Worm (Caenorhabditis elegans) whole organism, L4 larva: ENCODE measurements around the gene F56F11.4.

ENCODE experiments used
- F10B5.3 ChIP-seq: sonication (generic microtip); optimal IDR thresholded peaks from 2 replicates; lab custom pipeline; 2016; ENCODE audit warnings: mild to moderate bottlenecking, missing genetic modification characterization, missing compliant biosample characterization
- F26F4.8 ChIP-seq: fragments of 200-800 bp; sonication (Bioruptor generic); conservative IDR thresholded peaks from 2 replicates; pipeline ENCODE4 v1.3.6; 2022; ENCODE audit warnings: missing genetic modification characterization, missing compliant biosample characterization
- F37D6.2 ChIP-seq: sonication (generic microtip); optimal IDR thresholded peaks from 2 replicates; lab custom pipeline; 2016; ENCODE audit warnings: mild to moderate bottlenecking, missing genetic modification characterization, missing compliant biosample characterization
- F44E2.7 ChIP-seq: fragments of 200-800 bp; sonication (Bioruptor generic); IDR thresholded peaks from 2 replicates; pipeline ENCODE4 v2.1.2; 2022; ENCODE audit warnings: missing genetic modification characterization, missing compliant biosample characterization
- F49E8.2 ChIP-seq: sonication (generic microtip); optimal IDR thresholded peaks from 2 replicates; lab custom pipeline; 2016; ENCODE audit warnings: missing compliant biosample characterization, mild to moderate bottlenecking, missing genetic modification characterization, borderline replicate concordance
- Y105C5A.15 ChIP-seq: fragments of 200-800 bp; sonication (Bioruptor generic); IDR thresholded peaks from 2 replicates; pipeline ENCODE4 v1.3.6; 2022; ENCODE audit warnings: missing genetic modification characterization, missing compliant biosample characterization
- Y48G9A.11 ChIP-seq: fragments of 200-800 bp; sonication (Bioruptor generic); IDR thresholded peaks from 2 replicates; pipeline ENCODE4 v1.3.6; 2022; ENCODE audit warnings: missing genetic modification reagents, missing genetic modification characterization, missing compliant biosample characterization
- Y75B8A.6 ChIP-seq: fragments of 200-800 bp; sonication (Bioruptor generic); IDR thresholded peaks from 2 replicates; pipeline ENCODE4 v1.3.6; 2022; ENCODE audit warnings: missing genetic modification reagents, missing genetic modification characterization, missing compliant biosample characterization
- ZK337.2 ChIP-seq: fragments of 200-800 bp; sonication (Bioruptor generic); IDR thresholded peaks from 2 replicates; pipeline ENCODE4 v1.3.6; 2022; ENCODE audit warnings: missing genetic modification reagents, missing genetic modification characterization, missing compliant biosample characterization
- aha-1 ChIP-seq: fragments of 150-350 bp; peaks from one replicate; lab custom pipeline; 2014; ENCODE audit warnings: missing biosample characterization, missing genetic modification characterization
- attf-4 ChIP-seq: sonication (generic microtip); optimal IDR thresholded peaks from 3 replicates; lab custom pipeline; 2017; ENCODE audit warnings: missing biosample characterization, missing genetic modification characterization
- ceh-32 ChIP-seq: sonication (generic microtip); optimal IDR thresholded peaks from 2 replicates; lab custom pipeline; 2016; ENCODE audit warnings: mild to moderate bottlenecking, missing genetic modification characterization, missing compliant biosample characterization; ENCODE audit not compliant: poor library complexity
- ceh-44 ChIP-seq: fragments of 200-800 bp; sonication (Bioruptor generic); IDR thresholded peaks from 2 replicates; pipeline ENCODE4 v1.3.6; 2022; ENCODE audit warnings: missing genetic modification reagents, missing genetic modification characterization, missing compliant biosample characterization
- ceh-62 ChIP-seq: sonication (generic microtip); optimal IDR thresholded peaks from 2 replicates; lab custom pipeline; 2017; ENCODE audit warnings: missing biosample characterization, missing genetic modification characterization
- cey-2 ChIP-seq: sonication (generic microtip); optimal IDR thresholded peaks from 3 replicates; lab custom pipeline; 2017; ENCODE audit warnings: missing genetic modification characterization, mild to moderate bottlenecking, missing compliant biosample characterization, antibody characterized with exemption, borderline replicate concordance; ENCODE audit not compliant: insufficient read depth
- ctbp-1 ChIP-seq: fragments of 200-800 bp; sonication (Bioruptor generic); IDR thresholded peaks from 2 replicates; pipeline ENCODE4 v1.3.6; 2022; ENCODE audit warnings: missing genetic modification reagents, missing genetic modification characterization, missing compliant biosample characterization
- daf-12 ChIP-seq: fragments of 150-350 bp; optimal IDR thresholded peaks from 2 replicates; lab custom pipeline; 2014; ENCODE audit warnings: missing biosample characterization, missing genetic modification reagents, missing genetic modification characterization
- daf-16 ChIP-seq, 3 experiments: sonication (generic microtip); optimal IDR thresholded peaks; 2 replicates each; lab custom pipeline; 2016 to 2017; ENCODE audit warnings: missing genetic modification characterization in 3 of 3, missing genetic modification reagents in 3 of 3, mild to moderate bottlenecking in 2 of 3, missing compliant biosample characterization in 2 of 3, missing biosample characterization in 1 of 3, moderate library complexity in 1 of 3
- daf-19 ChIP-seq: fragments of 200-800 bp; sonication (Bioruptor generic); conservative IDR thresholded peaks from 2 replicates; pipeline ENCODE4 v1.3.6; 2022; ENCODE audit warnings: missing genetic modification characterization, missing compliant biosample characterization
- dmd-9 ChIP-seq: fragments of 200-800 bp; sonication (Bioruptor generic); IDR thresholded peaks from 2 replicates; pipeline ENCODE4 v1.3.6; 2022; ENCODE audit warnings: missing genetic modification reagents, missing genetic modification characterization, missing compliant biosample characterization
- duxl-1 ChIP-seq: sonication (generic microtip); optimal IDR thresholded peaks from 2 replicates; lab custom pipeline; 2016; ENCODE audit warnings: mild to moderate bottlenecking, missing genetic modification characterization, moderate library complexity, missing compliant biosample characterization; ENCODE audit not compliant: poor library complexity
- egl-43 ChIP-seq: fragments of 200-800 bp; sonication (Bioruptor generic); IDR thresholded peaks from 2 replicates; pipeline ENCODE4 v1.3.6; 2022; ENCODE audit warnings: missing genetic modification reagents, missing genetic modification characterization, missing compliant biosample characterization
- fkh-10 ChIP-seq: fragments of 150-350 bp; optimal IDR thresholded peaks from 2 replicates; lab custom pipeline; 2014; ENCODE audit warnings: missing biosample characterization, missing genetic modification reagents, missing genetic modification characterization
- fos-1 ChIP-seq: fragments of 150-350 bp; optimal IDR thresholded peaks from 2 replicates; lab custom pipeline; 2014; ENCODE audit warnings: missing biosample characterization, missing genetic modification characterization
- hmg-1.1 ChIP-seq: fragments of 200-800 bp; sonication (Bioruptor generic); IDR thresholded peaks from 2 replicates; pipeline ENCODE4 v1.3.6; 2022; ENCODE audit warnings: missing genetic modification reagents, missing genetic modification characterization, missing compliant biosample characterization
- jun-1 ChIP-seq: fragments of 150-350 bp; optimal IDR thresholded peaks from 2 replicates; lab custom pipeline; 2014; ENCODE audit warnings: missing biosample characterization, missing genetic modification reagents, missing genetic modification characterization
- lim-7 ChIP-seq: fragments of 200-800 bp; sonication (Bioruptor generic); IDR thresholded peaks from 2 replicates; pipeline ENCODE4 v1.3.6; 2022; ENCODE audit warnings: missing genetic modification characterization, missing compliant biosample characterization
- lin-29 ChIP-seq: fragments of 200-800 bp; sonication (Bioruptor generic); IDR thresholded peaks from 2 replicates; pipeline ENCODE4 v1.3.6; 2022; ENCODE audit warnings: missing genetic modification reagents, missing genetic modification characterization, missing compliant biosample characterization
- lin-39 ChIP-seq: fragments of 150-350 bp; optimal IDR thresholded peaks from 2 replicates; lab custom pipeline; 2014; ENCODE audit warnings: missing biosample characterization, missing genetic modification reagents, missing genetic modification characterization
- lir-3 ChIP-seq: sonication (generic microtip); optimal IDR thresholded peaks from 2 replicates; lab custom pipeline; 2016; ENCODE audit warnings: mild to moderate bottlenecking, missing genetic modification characterization, missing compliant biosample characterization
- mdt-29 ChIP-seq: fragments of 200-800 bp; sonication (Bioruptor generic); IDR thresholded peaks from 2 replicates; pipeline ENCODE4 v1.3.6; 2022; ENCODE audit warnings: missing genetic modification reagents, missing genetic modification characterization, missing compliant biosample characterization
- mep-1 ChIP-seq: fragments of 150-350 bp; sonication (generic microtip); optimal IDR thresholded peaks from 3 replicates; lab custom pipeline; 2014; ENCODE audit warnings: missing biosample characterization, missing genetic modification characterization
- mes-2 ChIP-seq: sonication (generic microtip); optimal IDR thresholded peaks from 2 replicates; lab custom pipeline; 2016; ENCODE audit warnings: missing genotype, mild to moderate bottlenecking, missing genetic modification characterization, missing compliant biosample characterization; ENCODE audit not compliant: poor library complexity, severe bottlenecking
- mxl-3 ChIP-seq: fragments of 200-800 bp; sonication (Bioruptor generic); optimal IDR thresholded peaks from 2 replicates; lab custom pipeline; 2018; ENCODE audit warnings: mild to moderate bottlenecking, missing genetic modification characterization, missing compliant biosample characterization
- nhr-10 ChIP-seq: fragments of 150-350 bp; optimal IDR thresholded peaks from 2 replicates; lab custom pipeline; 2014; ENCODE audit warnings: missing biosample characterization, missing genetic modification characterization
- nhr-237 ChIP-seq: sonication (generic microtip); optimal IDR thresholded peaks from 2 replicates; lab custom pipeline; 2017; ENCODE audit warnings: missing biosample characterization, missing genetic modification characterization
- nhr-28 ChIP-seq: fragments of 150-350 bp; optimal IDR thresholded peaks from 2 replicates; lab custom pipeline; 2014; ENCODE audit warnings: missing biosample characterization, missing genetic modification characterization
- nhr-42 ChIP-seq: fragments of 200-800 bp; sonication (Bioruptor generic); IDR thresholded peaks from 2 replicates; pipeline ENCODE4 v1.3.6; 2022; ENCODE audit warnings: missing genetic modification characterization, missing compliant biosample characterization
- pha-4 ChIP-seq, 2 experiments: fragments of 150-350 bp in 1 of 2; fragments of 200-800 bp in 1 of 2; sonication (Bioruptor generic) in 1 of 2; IDR thresholded peaks in 1 of 2; optimal IDR thresholded peaks in 1 of 2; 2 replicates each; pipeline versions ENCODE4 v1.3.6 to Lab custom; 2014 to 2022; ENCODE audit warnings: missing genetic modification characterization in 2 of 2, missing genetic modification reagents in 2 of 2, missing biosample characterization in 1 of 2, missing compliant biosample characterization in 1 of 2
- php-3 ChIP-seq: fragments of 200-800 bp; sonication (Bioruptor generic); IDR thresholded peaks from 2 replicates; pipeline ENCODE4 v1.3.6; 2022; ENCODE audit warnings: missing genetic modification reagents, missing genetic modification characterization, missing compliant biosample characterization
- rbr-2 ChIP-seq: sonication (generic microtip); optimal IDR thresholded peaks from 2 replicates; lab custom pipeline; 2016; ENCODE audit warnings: missing genotype, missing genetic modification characterization, missing compliant biosample characterization
- skn-1 ChIP-seq: fragments of 150-350 bp; optimal IDR thresholded peaks from 2 replicates; lab custom pipeline; 2014; ENCODE audit warnings: missing biosample characterization, missing genetic modification characterization
- snpc-1.2 ChIP-seq: fragments of 200-800 bp; sonication (Bioruptor generic); IDR thresholded peaks from 2 replicates; pipeline ENCODE4 v1.3.6; 2022; ENCODE audit warnings: missing genetic modification reagents, missing genetic modification characterization, missing compliant biosample characterization
- spr-1 ChIP-seq: sonication (generic microtip); optimal IDR thresholded peaks from 2 replicates; lab custom pipeline; 2016; ENCODE audit warnings: mild to moderate bottlenecking, missing genetic modification characterization, missing compliant biosample characterization
- unc-62 ChIP-seq, 3 experiments: fragments of 150-350 bp in 1 of 3; sonication (generic microtip); optimal IDR thresholded peaks in 2 of 3; peaks in 1 of 3; 1 replicate in 1 of 3; 2 replicates in 2 of 3; lab custom pipeline; 2014 to 2017; ENCODE audit warnings: missing biosample characterization in 3 of 3, missing genetic modification characterization in 3 of 3, missing genetic modification reagents in 3 of 3, missing genotype in 1 of 3
- vab-7 ChIP-seq: fragments of 200-800 bp; sonication (Bioruptor generic); IDR thresholded peaks from 2 replicates; pipeline ENCODE4 v1.3.6; 2022; ENCODE audit warnings: missing genetic modification reagents, missing genetic modification characterization, missing compliant biosample characterization
- zag-1 ChIP-seq: fragments of 150-350 bp; optimal IDR thresholded peaks from 2 replicates; lab custom pipeline; 2014; ENCODE audit warnings: missing biosample characterization, missing genetic modification characterization
- zfp-2 ChIP-seq: sonication (generic microtip); optimal IDR thresholded peaks from 2 replicates; lab custom pipeline; 2016; ENCODE audit warnings: mild to moderate bottlenecking, missing genetic modification characterization, missing compliant biosample characterization
- zfp-3 ChIP-seq: fragments of 200-800 bp; sonication (Bioruptor generic); conservative IDR thresholded peaks from 2 replicates; pipeline ENCODE4 v1.3.6; 2022; ENCODE audit warnings: missing genetic modification reagents, missing genetic modification characterization, missing compliant biosample characterization
- ztf-11 ChIP-seq: fragments of 150-350 bp; optimal IDR thresholded peaks from 2 replicates; lab custom pipeline; 2014; ENCODE audit warnings: missing biosample characterization, missing genetic modification characterization

The F56F11.4 gene

ce11 chrIII:2875946-2876345 lies 19.9 kb downstream of the F56F11.4 start (continued):
- no peak for TF ChIP-seq vab-7 (GFP tag; lab: Robert Waterston, UW)
- no peak for TF ChIP-seq zfp-3 (GFP tag; lab: Robert Waterston, UW)
- no peak for TF ChIP-seq ceh-32 (tag; lab: Kevin White, UChicago)
- TF ChIP-seq daf-19 (GFP tag; lab: Robert Waterston, UW), result no peak
- TF ChIP-seq mes-2 (tag; lab: Kevin White, UChicago), result peak; percentile 63
- no peak for TF ChIP-seq rbr-2 (tag; lab: Kevin White, UChicago)
- TF ChIP-seq ceh-62, result no peak
- TF ChIP-seq unc-62 (GFP tag; optimal IDR thresholded peaks at IDR 0.05 in 1 of 2; lab: Kevin White, UChicago), result peak in 1 of 2 experiments; percentile 42
- no peak for TF ChIP-seq unc-62 (tag; optimal IDR thresholded peaks at IDR 0.05; lab: Kevin White, UChicago)
- TF ChIP-seq F44E2.7 (GFP tag; lab: Robert Waterston, UW), result no peak
- no peak for TF ChIP-seq cey-2 (tag; lab: Kevin White, UChicago)
- TF ChIP-seq ztf-11 (tag; lab: Kevin White, UChicago), result no peak
- TF ChIP-seq skn-1 (tag; lab: Kevin White, UChicago), result no peak
- TF ChIP-seq nhr-28 (tag; lab: Kevin White, UChicago), result peak; percentile 92
- TF ChIP-seq Y48G9A.11, result no peak
- peak; percentile 19 for TF ChIP-seq spr-1 (tag; lab: Kevin White, UChicago)
- no peak for TF ChIP-seq mdt-29 (GFP tag; lab: Robert Waterston, UW)
- no peak for TF ChIP-seq F49E8.2 (tag; lab: Kevin White, UChicago)
- no peak for TF ChIP-seq ZK337.2 (GFP tag; lab: Robert Waterston, UW)
- no peak for TF ChIP-seq nhr-42 (GFP tag; lab: Robert Waterston, UW)
- peak; percentile 88 for TF ChIP-seq mxl-3 (GFP tag; lab: Kevin White, UChicago)
- no peak for TF ChIP-seq Y105C5A.15 (GFP tag; lab: Robert Waterston, UW)
- no peak for TF ChIP-seq daf-12 (tag; lab: Kevin White, UChicago)
- TF ChIP-seq mep-1 (tag; lab: Kevin White, UChicago), result peak; percentile 73
- TF ChIP-seq hmg-1.1 (GFP tag; lab: Robert Waterston, UW), result peak; percentile 44
- TF ChIP-seq zfp-2 (tag; lab: Kevin White, UChicago), result no peak
- TF ChIP-seq zag-1, result no peak
- TF ChIP-seq php-3 (GFP tag; lab: Robert Waterston, UW), result 0 out of 2 replicates have a peak, but pooled peaks have one; percentile 23
- TF ChIP-seq F26F4.8 (GFP tag; lab: Robert Waterston, UW), result no peak
- no peak for TF ChIP-seq fos-1
- TF ChIP-seq aha-1 (tag; lab: Kevin White, UChicago), result peak; percentile 97
- TF ChIP-seq lim-7, result no peak
- TF ChIP-seq dmd-9 (GFP tag; lab: Robert Waterston, UW), result no peak
- peak; percentile 58 for TF ChIP-seq nhr-10 (tag; lab: Kevin White, UChicago)
- TF ChIP-seq F37D6.2, result no peak
- TF ChIP-seq Y75B8A.6 (GFP tag; lab: Robert Waterston, UW), result no peak
- TF ChIP-seq ctbp-1 (GFP tag; lab: Robert Waterston, UW), result no peak
- TF ChIP-seq attf-4 (tag; lab: Kevin White, UChicago), result no peak
- TF ChIP-seq lin-29 (GFP tag; lab: Robert Waterston, UW), result no peak
- TF ChIP-seq nhr-237 (tag; lab: Kevin White, UChicago), result no peak
- TF ChIP-seq jun-1 (tag; lab: Kevin White, UChicago), result peak; percentile 24
- TF ChIP-seq daf-16 (GFP tag; optimal IDR thresholded peaks at IDR 0.05; lab: Kevin White, UChicago), result peak in 1 of 2 experiments; percentile 35
- TF ChIP-seq daf-16 (tag; optimal IDR thresholded peaks at IDR 0.05; lab: Kevin White, UChicago), result peak; percentile 80
- TF ChIP-seq egl-43, result no peak
- TF ChIP-seq snpc-1.2 (GFP tag; lab: Robert Waterston, UW), result no peak
- no peak for TF ChIP-seq duxl-1
- TF ChIP-seq pha-4 (GFP tag; IDR thresholded peaks at IDR 0.05; lab: Robert Waterston, UW), result no peak
- no peak for TF ChIP-seq pha-4 (tag; optimal IDR thresholded peaks at IDR 0.05; lab: Kevin White, UChicago)
- TF ChIP-seq lir-3, result no peak
- TF ChIP-seq ceh-44 (GFP tag; lab: Robert Waterston, UW), result no peak
- TF ChIP-seq lin-39, result no peak
- TF ChIP-seq fkh-10 (GFP tag; lab: Kevin White, UChicago), result no peak
- TF ChIP-seq F10B5.3 (tag; lab: Kevin White, UChicago), result no peak
